Worm (Caenorhabditis elegans): ENCODE results near the gene T06A10.107.

DNA sequence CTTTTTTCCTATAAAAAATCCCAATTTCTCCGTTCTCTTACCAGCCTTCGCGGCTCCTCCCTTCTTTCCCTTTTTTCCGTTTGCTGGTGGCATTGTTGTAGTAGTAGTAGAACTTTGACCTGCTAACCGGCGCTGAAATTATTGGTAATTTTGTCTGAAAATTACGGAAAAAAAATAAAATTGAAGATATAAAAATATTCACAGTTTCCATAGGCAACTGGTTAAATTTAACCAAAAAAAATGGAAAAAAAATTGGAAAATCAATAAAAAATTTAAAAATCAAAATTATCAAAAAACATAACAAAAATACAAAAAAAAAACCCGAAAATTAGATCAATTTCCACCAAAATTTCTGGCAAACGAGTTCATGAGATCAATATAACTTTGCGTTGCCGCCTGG, 12.5 kb upstream of the T06A10.107 start, which contains the start of gene map-2:
- TF ChIP-seq lsy-12 (tag; optimal IDR thresholded peaks at IDR 0.05) (no peak), egl-27 (tag; optimal IDR thresholded peaks at IDR 0.05) (no peak), unc-39 (tag; optimal IDR thresholded peaks at IDR 0.05) (no peak), nhr-11 (tag; optimal IDR thresholded peaks at IDR 0.05) (no peak), nhr-28 (tag; optimal IDR thresholded peaks at IDR 0.05) (no peak)

All from whole organism, L3 larva.